Fruit fly (Drosophila melanogaster): ENCODE measurements around the gene CG1136.

dm6 chr3L:4044497-4044896, 1.9 kb upstream of the CG1136 start:
- TF ChIP-seq CG8478 (optimal IDR thresholded peaks at IDR 0.05), result no peak
- no peak for TF ChIP-seq CTCF (optimal IDR thresholded peaks at IDR 0.05)

Data from S2 (cell line).